Fruit fly (Drosophila melanogaster): ENCODE results near the gene Madm.
A peak's percentile ranks its signal among the peaks of the same experiment; 100 is the strongest.

The Madm gene

dm6 chr3R:5723122-5723521 is 19.2 kb upstream of the Madm start:
- TF ChIP-seq oc (tag; optimal IDR thresholded peaks at IDR 0.05) (peak; percentile 50), ab (GFP tag; optimal IDR thresholded peaks at IDR 0.05) (no peak), Drgx (GFP tag; IDR thresholded peaks at IDR 0.05) (no peak), GATAe (GFP tag; conservative IDR thresholded peaks at IDR 0.05) (no peak), Lhr (GFP tag; optimal IDR thresholded peaks at IDR 0.05) (no peak), CG15011 (GFP tag; optimal IDR thresholded peaks at IDR 0.05) (no peak), CG11093 (GFP tag; IDR thresholded peaks at IDR 0.05) (no peak), gro (GFP tag; optimal IDR thresholded peaks at IDR 0.05) (no peak), gem (tag; optimal IDR thresholded peaks at IDR 0.05) (no peak), pros (GFP tag; optimal IDR thresholded peaks at IDR 0.05) (peak; percentile 57), CG15479 (GFP tag; optimal IDR thresholded peaks at IDR 0.05) (no peak)

dm6 chr3R:5727724-5728365 is 14.5 kb upstream of the Madm start:
- peak; percentile 75 for TF ChIP-seq D (optimal IDR thresholded peaks at IDR 0.05)
- TF ChIP-seq D (GFP tag; optimal IDR thresholded peaks at IDR 0.05) = no peak
- no peak for TF ChIP-seq CG32532 (GFP tag; IDR thresholded peaks at IDR 0.05)
- 0 out of 2 replicates have a peak, but pooled peaks have one; percentile 7 for TF ChIP-seq Oaz (GFP tag; IDR thresholded peaks at IDR 0.05)
- TF ChIP-seq Hey (tag; optimal IDR thresholded peaks at IDR 0.05) = peak; percentile 54
- peak; percentile 41 for TF ChIP-seq gsb-n (tag; optimal IDR thresholded peaks at IDR 0.05)
- no peak for TF ChIP-seq insv (GFP tag; optimal IDR thresholded peaks at IDR 0.05)
- peak; percentile 67 for TF ChIP-seq Kr (GFP tag; optimal IDR thresholded peaks at IDR 0.05)
- peak in 1 of 2 experiments; percentile 95 for TF ChIP-seq tll (GFP tag; optimal IDR thresholded peaks at IDR 0.05)
- no peak for TF ChIP-seq ERR (GFP tag; optimal IDR thresholded peaks at IDR 0.05)
- TF ChIP-seq fd3F (GFP tag; optimal IDR thresholded peaks at IDR 0.05) = no peak
- peak; percentile 78 for TF ChIP-seq Ets65A (GFP tag)
- no peak for TF ChIP-seq Six4 (GFP tag; optimal IDR thresholded peaks at IDR 0.05)
- peak; percentile 58 for TF ChIP-seq twi (tag; optimal IDR thresholded peaks at IDR 0.05)

- no peak for TF ChIP-seq ttk (GFP tag; IDR thresholded peaks at IDR 0.05)
- TF ChIP-seq gfzf (GFP tag; optimal IDR thresholded peaks at IDR 0.05) = peak; percentile 60
- peak; percentile 41 for TF ChIP-seq HmgZ (tag; optimal IDR thresholded peaks at IDR 0.05)
- TF ChIP-seq CG11085 (GFP tag; IDR thresholded peaks at IDR 0.05) = no peak
- TF ChIP-seq Atf3 (GFP tag; optimal IDR thresholded peaks at IDR 0.05) = no peak
- no peak for TF ChIP-seq Hmx (GFP tag; optimal IDR thresholded peaks at IDR 0.05)
- TF ChIP-seq CG15601 (tag; optimal IDR thresholded peaks at IDR 0.05) = peak; percentile 14
- TF ChIP-seq Dfd (GFP tag; optimal IDR thresholded peaks at IDR 0.05) = no peak
- TF ChIP-seq YL-1 (GFP tag; optimal IDR thresholded peaks at IDR 0.05) = no peak
- TF ChIP-seq CG18764 (GFP tag; optimal IDR thresholded peaks at IDR 0.05) = no peak
- 0 out of 2 replicates have a peak, but pooled peaks have one; percentile 20 for TF ChIP-seq Bgb (GFP tag; IDR thresholded peaks at IDR 0.05; ENCODE audit: partially characterized antibody)
- no peak for TF ChIP-seq HLH4C (GFP tag; IDR thresholded peaks at IDR 0.05; ENCODE audit: partially characterized antibody)
- TF ChIP-seq zen (tag; optimal IDR thresholded peaks at IDR 0.05) = peak; percentile 48
- TF ChIP-seq luna (GFP tag; optimal IDR thresholded peaks at IDR 0.05) = no peak
- TF ChIP-seq Antp (GFP tag; optimal IDR thresholded peaks at IDR 0.05) = no peak
- no peak for TF ChIP-seq fu2 (GFP tag; optimal IDR thresholded peaks at IDR 0.05)
- TF ChIP-seq CG12236 (GFP tag; optimal IDR thresholded peaks at IDR 0.05) = no peak
- TF ChIP-seq CG14860 (GFP tag; IDR thresholded peaks at IDR 0.05; ENCODE audit: partially characterized antibody) = no peak
- no peak for TF ChIP-seq gsb-n (tag; optimal IDR thresholded peaks at IDR 0.05)
- no peak for TF ChIP-seq CG31441 (GFP tag; IDR thresholded peaks at IDR 0.05)
- TF ChIP-seq CG15479 (GFP tag; optimal IDR thresholded peaks at IDR 0.05) = no peak
- no peak for TF ChIP-seq Side (GFP tag; optimal IDR thresholded peaks at IDR 0.05)
- no peak for TF ChIP-seq CG10431 (GFP tag; optimal IDR thresholded peaks at IDR 0.05)
- no peak for TF ChIP-seq sim (GFP tag; IDR thresholded peaks at IDR 0.05)
- TF ChIP-seq Atf6 (GFP tag; IDR thresholded peaks at IDR 0.05) = no peak
- TF ChIP-seq CG8089 (GFP tag; optimal IDR thresholded peaks at IDR 0.05) = no peak
Measured at dm6 chr3R:5733181-5733580, 9.1 kb upstream of the Madm start, which contains the start of gene CG1239. TSS of gene CG1239 (plus strand) at chr3R:5733513.

Data from whole organism, embryonic.